Worm (Caenorhabditis elegans) whole organism, L4 larva: ENCODE measurements around the gene F17C8.9.
A peak's percentile ranks its signal among the peaks of the same experiment; 100 is the strongest.

ENCODE experiments used
- D1046.2 ChIP-seq: fragments of 200-800 bp; sonication (Bioruptor generic); IDR thresholded peaks from 2 replicates; pipeline ENCODE4 v1.3.6; 2022; ENCODE audit warnings: missing genetic modification characterization, missing compliant biosample characterization
- F26F4.8 ChIP-seq: fragments of 200-800 bp; sonication (Bioruptor generic); conservative IDR thresholded peaks from 2 replicates; pipeline ENCODE4 v1.3.6; 2022; ENCODE audit warnings: missing genetic modification characterization, missing compliant biosample characterization
- F37D6.2 ChIP-seq: sonication (generic microtip); optimal IDR thresholded peaks from 2 replicates; lab custom pipeline; 2016; ENCODE audit warnings: mild to moderate bottlenecking, missing genetic modification characterization, missing compliant biosample characterization
- F44E2.7 ChIP-seq: fragments of 200-800 bp; sonication (Bioruptor generic); IDR thresholded peaks from 2 replicates; pipeline ENCODE4 v2.1.2; 2022; ENCODE audit warnings: missing genetic modification characterization, missing compliant biosample characterization
- F49E8.2 ChIP-seq: sonication (generic microtip); optimal IDR thresholded peaks from 2 replicates; lab custom pipeline; 2016; ENCODE audit warnings: missing compliant biosample characterization, mild to moderate bottlenecking, missing genetic modification characterization, borderline replicate concordance
- T20F7.1 ChIP-seq: fragments of 200-800 bp; sonication (Bioruptor generic); optimal IDR thresholded peaks from 2 replicates; lab custom pipeline; 2018; ENCODE audit warnings: mild to moderate bottlenecking, missing genetic modification characterization, missing compliant biosample characterization
- Y105C5A.15 ChIP-seq: fragments of 200-800 bp; sonication (Bioruptor generic); IDR thresholded peaks from 2 replicates; pipeline ENCODE4 v1.3.6; 2022; ENCODE audit warnings: missing genetic modification characterization, missing compliant biosample characterization
- Y5F2A.4 ChIP-seq: fragments of 200-800 bp; sonication (Bioruptor generic); optimal IDR thresholded peaks from 2 replicates; lab custom pipeline; 2018; ENCODE audit warnings: mild to moderate bottlenecking, missing genetic modification characterization, missing compliant biosample characterization
- ZK337.2 ChIP-seq: fragments of 200-800 bp; sonication (Bioruptor generic); IDR thresholded peaks from 2 replicates; pipeline ENCODE4 v1.3.6; 2022; ENCODE audit warnings: missing genetic modification reagents, missing genetic modification characterization, missing compliant biosample characterization
- aly-2 ChIP-seq: sonication (generic microtip); optimal IDR thresholded peaks from 2 replicates; lab custom pipeline; 2018; ENCODE audit warnings: missing biosample characterization, missing genetic modification characterization
- ceh-28 ChIP-seq: fragments of 150-350 bp; optimal IDR thresholded peaks from 2 replicates; lab custom pipeline; 2014; ENCODE audit warnings: missing biosample characterization, missing genetic modification reagents, missing genetic modification characterization
- ceh-32 ChIP-seq: sonication (generic microtip); optimal IDR thresholded peaks from 2 replicates; lab custom pipeline; 2016; ENCODE audit warnings: mild to moderate bottlenecking, missing genetic modification characterization, missing compliant biosample characterization; ENCODE audit not compliant: poor library complexity
- ceh-62 ChIP-seq: sonication (generic microtip); optimal IDR thresholded peaks from 2 replicates; lab custom pipeline; 2017; ENCODE audit warnings: missing biosample characterization, missing genetic modification characterization
- cey-2 ChIP-seq: sonication (generic microtip); optimal IDR thresholded peaks from 3 replicates; lab custom pipeline; 2017; ENCODE audit warnings: missing genetic modification characterization, mild to moderate bottlenecking, missing compliant biosample characterization, antibody characterized with exemption, borderline replicate concordance; ENCODE audit not compliant: insufficient read depth
- dmd-9 ChIP-seq: fragments of 200-800 bp; sonication (Bioruptor generic); IDR thresholded peaks from 2 replicates; pipeline ENCODE4 v1.3.6; 2022; ENCODE audit warnings: missing genetic modification reagents, missing genetic modification characterization, missing compliant biosample characterization
- dve-1 ChIP-seq: sonication (generic microtip); optimal IDR thresholded peaks from 2 replicates; lab custom pipeline; 2017; ENCODE audit warnings: antibody characterized with exemption, mild to moderate bottlenecking, missing genetic modification characterization, missing compliant biosample characterization; ENCODE audit not compliant: insufficient read depth
- egl-43 ChIP-seq: fragments of 200-800 bp; sonication (Bioruptor generic); IDR thresholded peaks from 2 replicates; pipeline ENCODE4 v1.3.6; 2022; ENCODE audit warnings: missing genetic modification reagents, missing genetic modification characterization, missing compliant biosample characterization
- fkh-10 ChIP-seq: fragments of 150-350 bp; optimal IDR thresholded peaks from 2 replicates; lab custom pipeline; 2014; ENCODE audit warnings: missing biosample characterization, missing genetic modification reagents, missing genetic modification characterization
- hif-1 ChIP-seq, 2 experiments: sonication (generic microtip); optimal IDR thresholded peaks; 2 replicates each; lab custom pipeline; 2016 to 2017; ENCODE audit warnings: missing compliant biosample characterization in 2 of 2, missing genetic modification characterization in 2 of 2, missing genetic modification reagents in 2 of 2, missing genotype in 2 of 2, mild to moderate bottlenecking in 1 of 2
- hlh-11 ChIP-seq: fragments of 200-800 bp; sonication (Bioruptor generic); optimal IDR thresholded peaks from 2 replicates; lab custom pipeline; 2018; ENCODE audit warnings: mild to moderate bottlenecking, missing genetic modification characterization, missing compliant biosample characterization
- hlh-30 ChIP-seq: sonication (generic microtip); optimal IDR thresholded peaks from 2 replicates; lab custom pipeline; 2017; ENCODE audit warnings: antibody characterized with exemption, mild to moderate bottlenecking, missing genetic modification characterization, missing compliant biosample characterization; ENCODE audit not compliant: insufficient read depth
- lim-7 ChIP-seq: fragments of 200-800 bp; sonication (Bioruptor generic); IDR thresholded peaks from 2 replicates; pipeline ENCODE4 v1.3.6; 2022; ENCODE audit warnings: missing genetic modification characterization, missing compliant biosample characterization
- lin-1 ChIP-seq: fragments of 200-800 bp; sonication (Bioruptor generic); IDR thresholded peaks from 2 replicates; pipeline ENCODE4 v1.3.6; 2022; ENCODE audit warnings: missing genetic modification reagents, missing genetic modification characterization, missing compliant biosample characterization
- lin-13 ChIP-seq: fragments of 150-350 bp; optimal IDR thresholded peaks from 2 replicates; lab custom pipeline; 2014; ENCODE audit warnings: missing biosample characterization, missing genetic modification reagents, missing genetic modification characterization
- lin-15B ChIP-seq: fragments of 150-350 bp; sonication (generic microtip); optimal IDR thresholded peaks from 3 replicates; lab custom pipeline; 2014; ENCODE audit warnings: missing biosample characterization, missing genetic modification characterization
- lin-29 ChIP-seq: fragments of 200-800 bp; sonication (Bioruptor generic); IDR thresholded peaks from 2 replicates; pipeline ENCODE4 v1.3.6; 2022; ENCODE audit warnings: missing genetic modification reagents, missing genetic modification characterization, missing compliant biosample characterization
- lin-38 ChIP-seq: fragments of 200-800 bp; sonication (Bioruptor generic); IDR thresholded peaks from 2 replicates; pipeline ENCODE4 v1.3.6; 2022; ENCODE audit warnings: missing genetic modification reagents, missing genetic modification characterization, missing compliant biosample characterization
- lin-39 ChIP-seq: fragments of 150-350 bp; optimal IDR thresholded peaks from 2 replicates; lab custom pipeline; 2014; ENCODE audit warnings: missing biosample characterization, missing genetic modification reagents, missing genetic modification characterization
- lsy-2 ChIP-seq, 2 experiments: fragments of 150-350 bp in 1 of 2; sonication (generic microtip) in 1 of 2; optimal IDR thresholded peaks; 2 replicates each; lab custom pipeline; 2014 to 2017; ENCODE audit warnings: missing biosample characterization in 2 of 2, missing genetic modification characterization in 2 of 2
- mdt-29 ChIP-seq: fragments of 200-800 bp; sonication (Bioruptor generic); IDR thresholded peaks from 2 replicates; pipeline ENCODE4 v1.3.6; 2022; ENCODE audit warnings: missing genetic modification reagents, missing genetic modification characterization, missing compliant biosample characterization
- mep-1 ChIP-seq: fragments of 150-350 bp; sonication (generic microtip); optimal IDR thresholded peaks from 3 replicates; lab custom pipeline; 2014; ENCODE audit warnings: missing biosample characterization, missing genetic modification characterization
- mxl-2 ChIP-seq: fragments of 200-800 bp; sonication (Bioruptor generic); conservative IDR thresholded peaks from 2 replicates; pipeline ENCODE4 v1.3.6; 2022; ENCODE audit warnings: missing genetic modification reagents, missing genetic modification characterization, missing compliant biosample characterization
- nhr-11 ChIP-seq: fragments of 150-350 bp; optimal IDR thresholded peaks from 2 replicates; lab custom pipeline; 2014; ENCODE audit warnings: missing biosample characterization, missing genetic modification characterization
- nhr-237 ChIP-seq: sonication (generic microtip); optimal IDR thresholded peaks from 2 replicates; lab custom pipeline; 2017; ENCODE audit warnings: missing biosample characterization, missing genetic modification characterization
- nhr-28 ChIP-seq: fragments of 150-350 bp; optimal IDR thresholded peaks from 2 replicates; lab custom pipeline; 2014; ENCODE audit warnings: missing biosample characterization, missing genetic modification characterization
- nhr-41 ChIP-seq: fragments of 200-800 bp; sonication (Bioruptor generic); IDR thresholded peaks from 2 replicates; pipeline ENCODE4 v1.3.6; 2022; ENCODE audit warnings: missing genetic modification reagents, missing genetic modification characterization, missing compliant biosample characterization
- nhr-42 ChIP-seq: fragments of 200-800 bp; sonication (Bioruptor generic); IDR thresholded peaks from 2 replicates; pipeline ENCODE4 v1.3.6; 2022; ENCODE audit warnings: missing genetic modification characterization, missing compliant biosample characterization
- nhr-77 ChIP-seq: fragments of 150-350 bp; optimal IDR thresholded peaks from 2 replicates; lab custom pipeline; 2014; ENCODE audit warnings: missing biosample characterization, missing genetic modification characterization
- pqm-1 ChIP-seq: sonication (generic microtip); optimal IDR thresholded peaks from 2 replicates; lab custom pipeline; 2017; ENCODE audit warnings: missing biosample characterization, missing genetic modification characterization
- rbr-2 ChIP-seq: sonication (generic microtip); optimal IDR thresholded peaks from 2 replicates; lab custom pipeline; 2016; ENCODE audit warnings: missing genotype, missing genetic modification characterization, missing compliant biosample characterization
- sdz-12 ChIP-seq: fragments of 200-800 bp; sonication (Bioruptor generic); optimal IDR thresholded peaks from 2 replicates; lab custom pipeline; 2018; ENCODE audit warnings: mild to moderate bottlenecking, missing genetic modification characterization, missing compliant biosample characterization
- set-16 ChIP-seq: fragments of 200-800 bp; sonication (Bioruptor generic); IDR thresholded peaks from 2 replicates; pipeline ENCODE4 v1.3.6; 2022; ENCODE audit warnings: missing genetic modification reagents, missing genetic modification characterization, missing compliant biosample characterization
- snpc-1.2 ChIP-seq: fragments of 200-800 bp; sonication (Bioruptor generic); IDR thresholded peaks from 2 replicates; pipeline ENCODE4 v1.3.6; 2022; ENCODE audit warnings: missing genetic modification reagents, missing genetic modification characterization, missing compliant biosample characterization
- tag-97 ChIP-seq: fragments of 200-800 bp; sonication (Bioruptor generic); IDR thresholded peaks from 2 replicates; pipeline ENCODE4 v1.3.6; 2022; ENCODE audit warnings: missing genetic modification characterization, missing compliant biosample characterization
- unc-62 ChIP-seq, 3 experiments: fragments of 150-350 bp in 1 of 3; sonication (generic microtip); optimal IDR thresholded peaks in 2 of 3; peaks in 1 of 3; 1 replicate in 1 of 3; 2 replicates in 2 of 3; lab custom pipeline; 2014 to 2017; ENCODE audit warnings: missing biosample characterization in 3 of 3, missing genetic modification characterization in 3 of 3, missing genetic modification reagents in 3 of 3, missing genotype in 1 of 3
- vab-7 ChIP-seq: fragments of 200-800 bp; sonication (Bioruptor generic); IDR thresholded peaks from 2 replicates; pipeline ENCODE4 v1.3.6; 2022; ENCODE audit warnings: missing genetic modification reagents, missing genetic modification characterization, missing compliant biosample characterization
- zag-1 ChIP-seq: fragments of 150-350 bp; optimal IDR thresholded peaks from 2 replicates; lab custom pipeline; 2014; ENCODE audit warnings: missing biosample characterization, missing genetic modification characterization
- zfp-2 ChIP-seq: sonication (generic microtip); optimal IDR thresholded peaks from 2 replicates; lab custom pipeline; 2016; ENCODE audit warnings: mild to moderate bottlenecking, missing genetic modification characterization, missing compliant biosample characterization
- zip-2 ChIP-seq: fragments of 150-350 bp; optimal IDR thresholded peaks from 2 replicates; lab custom pipeline; 2014; ENCODE audit warnings: missing biosample characterization, missing genetic modification characterization
- ztf-11 ChIP-seq: fragments of 150-350 bp; optimal IDR thresholded peaks from 2 replicates; lab custom pipeline; 2014; ENCODE audit warnings: missing biosample characterization, missing genetic modification characterization

Gene F17C8.9

DNA sequence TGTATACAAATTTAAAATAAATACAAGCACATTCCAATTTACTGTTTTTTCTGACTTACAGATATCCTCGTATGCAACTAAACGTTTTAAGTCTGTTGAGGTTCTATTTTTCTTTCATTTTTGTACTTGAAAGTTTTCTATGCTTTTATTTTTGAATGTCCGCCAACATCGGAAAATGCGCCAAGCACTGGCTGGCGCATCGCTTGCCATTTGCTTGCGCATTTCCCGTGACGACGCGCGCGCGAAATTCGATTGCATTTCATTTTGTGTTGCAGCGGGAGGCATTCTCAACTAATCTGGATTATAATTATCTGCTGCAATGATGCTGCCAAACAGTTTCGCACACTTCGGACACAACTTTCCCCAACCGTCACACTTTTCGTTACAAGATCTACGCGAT lies 22.8 kb downstream of the F17C8.9 start, which contains the start of gene fbxl-2:
TSS of gene fbxl-2 (plus strand) at position 278 of the 400 bp plus-strand sequence.
- TF ChIP-seq dve-1 (peak; percentile 95), F26F4.8 (GFP tag; lab: Robert Waterston, UW) (no peak), lin-1 (GFP tag; lab: Robert Waterston, UW) (peak; percentile 87), F44E2.7 (GFP tag; lab: Robert Waterston, UW) (no peak), T20F7.1 (GFP tag; lab: Kevin White, UChicago) (no peak), F37D6.2 (peak; percentile 92), lim-7 (GFP tag; lab: Robert Waterston, UW) (peak; percentile 51; the same call in 1 of the 2 replicates), tag-97 (GFP tag; lab: Robert Waterston, UW) (no peak), nhr-11 (tag; lab: Kevin White, UChicago) (peak; percentile 90), Y5F2A.4 (GFP tag; lab: Kevin White, UChicago) (peak; percentile 37), nhr-237 (no peak), zfp-2 (tag; lab: Kevin White, UChicago) (peak; percentile 71), ztf-11 (tag; lab: Kevin White, UChicago) (no peak), egl-43 (peak; percentile 82), lin-39 (tag; lab: Kevin White, UChicago) (no peak), mxl-2 (GFP tag; lab: Robert Waterston, UW) (0 out of 2 replicates have a peak, but pooled peaks have one; percentile 57), lin-29 (GFP tag; lab: Robert Waterston, UW) (peak; percentile 83), snpc-1.2 (GFP tag; lab: Robert Waterston, UW) (0 out of 2 replicates have a peak, but pooled peaks have one; percentile 54), ZK337.2 (0 out of 2 replicates have a peak, but pooled peaks have one; percentile 56), nhr-28 (peak; percentile 76), mdt-29 (peak; percentile 77), zip-2 (tag; lab: Kevin White, UChicago) (peak; percentile 28), vab-7 (GFP tag; lab: Robert Waterston, UW) (peak; percentile 67; the same call in 1 of the 2 replicates), Y105C5A.15 (GFP tag; lab: Robert Waterston, UW) (peak; percentile 75; the same call in 1 of the 2 replicates), ceh-28 (tag; lab: Kevin White, UChicago) (peak; percentile 6), sdz-12 (GFP tag; lab: Kevin White, UChicago) (no peak), hif-1 (tag; optimal IDR thresholded peaks at IDR 0.05; lab: Kevin White, UChicago) (peak; percentile 17 to 84), rbr-2 (peak; percentile 94), lin-13 (GFP tag; lab: Kevin White, UChicago) (peak; percentile 94), nhr-77 (peak; percentile 94), ceh-32 (tag; lab: Kevin White, UChicago) (peak; percentile 44), fkh-10 (GFP tag; lab: Kevin White, UChicago) (peak; percentile 96), nhr-42 (peak; percentile 93), F49E8.2 (peak; percentile 28), lin-15B (tag; lab: Kevin White, UChicago) (peak; percentile 79), dmd-9 (GFP tag; lab: Robert Waterston, UW) (peak; percentile 87), unc-62 (GFP tag; optimal IDR thresholded peaks at IDR 0.05 in 1 of 2; lab: Kevin White, UChicago) (peak in 1 of 2 experiments; percentile 92), unc-62 (tag; optimal IDR thresholded peaks at IDR 0.05; lab: Kevin White, UChicago) (no peak), lin-38 (GFP tag; lab: Robert Waterston, UW) (peak; percentile 94), hlh-11 (peak; percentile 89), lsy-2 (tag; optimal IDR thresholded peaks at IDR 0.05; lab: Kevin White, UChicago) (peak; percentile 85 to 97), cey-2 (no peak), mep-1 (tag; lab: Kevin White, UChicago) (peak; percentile 95), zag-1 (tag; lab: Kevin White, UChicago) (no peak), nhr-41 (GFP tag; lab: Robert Waterston, UW) (peak; percentile 51; the same call in 1 of the 2 replicates), aly-2 (tag; lab: Kevin White, UChicago) (no peak), set-16 (GFP tag; lab: Robert Waterston, UW) (peak; percentile 47; the same call in 1 of the 2 replicates), hlh-30 (peak; percentile 90), pqm-1 (tag; lab: Kevin White, UChicago) (peak; percentile 51), ceh-62 (tag; lab: Kevin White, UChicago) (no peak), D1046.2 (peak; percentile 82; the same call in 1 of the 2 replicates)
